Worm (Caenorhabditis elegans) whole organism, L4 larva: ENCODE measurements around the gene atz-1.
A peak's percentile ranks its signal among the peaks of the same experiment; 100 is the strongest.

Experiments
- D1046.2 ChIP-seq: fragments of 200-800 bp; sonication (Bioruptor generic); IDR thresholded peaks from 2 replicates; pipeline ENCODE4 v1.3.6; 2022; ENCODE audit warnings: missing genetic modification characterization, missing compliant biosample characterization
- F26F4.8 ChIP-seq: fragments of 200-800 bp; sonication (Bioruptor generic); conservative IDR thresholded peaks from 2 replicates; pipeline ENCODE4 v1.3.6; 2022; ENCODE audit warnings: missing genetic modification characterization, missing compliant biosample characterization
- R02D3.7 ChIP-seq: fragments of 150-350 bp; sonication (generic microtip); optimal IDR thresholded peaks from 3 replicates; lab custom pipeline; 2014; ENCODE audit warnings: missing biosample characterization, missing genetic modification characterization
- T20F7.1 ChIP-seq: fragments of 200-800 bp; sonication (Bioruptor generic); optimal IDR thresholded peaks from 2 replicates; lab custom pipeline; 2018; ENCODE audit warnings: mild to moderate bottlenecking, missing genetic modification characterization, missing compliant biosample characterization
- T26A8.4 ChIP-seq: fragments of 200-800 bp; sonication (Bioruptor generic); IDR thresholded peaks from 2 replicates; pipeline ENCODE4 v1.3.6; 2022; ENCODE audit warnings: missing genetic modification characterization, missing compliant biosample characterization
- Y48G9A.11 ChIP-seq: fragments of 200-800 bp; sonication (Bioruptor generic); IDR thresholded peaks from 2 replicates; pipeline ENCODE4 v1.3.6; 2022; ENCODE audit warnings: missing genetic modification reagents, missing genetic modification characterization, missing compliant biosample characterization
- ama-1 ChIP-seq: fragments of 150-350 bp; optimal IDR thresholded peaks from 2 replicates; lab custom pipeline; 2014; ENCODE audit warnings: inconsistent platforms, mixed read lengths
- arid-1 ChIP-seq: fragments of 200-800 bp; sonication (Bioruptor generic); conservative IDR thresholded peaks from 2 replicates; pipeline ENCODE4 v1.3.6; 2022; ENCODE audit warnings: missing genetic modification reagents, missing genetic modification characterization, missing compliant biosample characterization
- ceh-28 ChIP-seq: fragments of 150-350 bp; optimal IDR thresholded peaks from 2 replicates; lab custom pipeline; 2014; ENCODE audit warnings: missing biosample characterization, missing genetic modification reagents, missing genetic modification characterization
- ceh-44 ChIP-seq: fragments of 200-800 bp; sonication (Bioruptor generic); IDR thresholded peaks from 2 replicates; pipeline ENCODE4 v1.3.6; 2022; ENCODE audit warnings: missing genetic modification reagents, missing genetic modification characterization, missing compliant biosample characterization
- ctbp-1 ChIP-seq: fragments of 200-800 bp; sonication (Bioruptor generic); IDR thresholded peaks from 2 replicates; pipeline ENCODE4 v1.3.6; 2022; ENCODE audit warnings: missing genetic modification reagents, missing genetic modification characterization, missing compliant biosample characterization
- daf-16 ChIP-seq, 3 experiments: sonication (generic microtip); optimal IDR thresholded peaks; 2 replicates each; lab custom pipeline; 2016 to 2017; ENCODE audit warnings: missing genetic modification characterization in 3 of 3, missing genetic modification reagents in 3 of 3, mild to moderate bottlenecking in 2 of 3, missing compliant biosample characterization in 2 of 3, missing biosample characterization in 1 of 3, moderate library complexity in 1 of 3
- dmd-6 ChIP-seq: fragments of 200-800 bp; sonication (Bioruptor generic); IDR thresholded peaks from 2 replicates; pipeline ENCODE4 v1.3.6; 2022; ENCODE audit warnings: missing genetic modification reagents, missing genetic modification characterization, missing compliant biosample characterization
- dmd-9 ChIP-seq: fragments of 200-800 bp; sonication (Bioruptor generic); IDR thresholded peaks from 2 replicates; pipeline ENCODE4 v1.3.6; 2022; ENCODE audit warnings: missing genetic modification reagents, missing genetic modification characterization, missing compliant biosample characterization
- dpl-1 ChIP-seq: fragments of 150-350 bp; optimal IDR thresholded peaks from 2 replicates; lab custom pipeline; 2014; ENCODE audit warnings: missing biosample characterization, missing genetic modification reagents, missing genetic modification characterization
- egl-43 ChIP-seq: fragments of 200-800 bp; sonication (Bioruptor generic); IDR thresholded peaks from 2 replicates; pipeline ENCODE4 v1.3.6; 2022; ENCODE audit warnings: missing genetic modification reagents, missing genetic modification characterization, missing compliant biosample characterization
- fkh-10 ChIP-seq: fragments of 150-350 bp; optimal IDR thresholded peaks from 2 replicates; lab custom pipeline; 2014; ENCODE audit warnings: missing biosample characterization, missing genetic modification reagents, missing genetic modification characterization
- fos-1 ChIP-seq: fragments of 150-350 bp; optimal IDR thresholded peaks from 2 replicates; lab custom pipeline; 2014; ENCODE audit warnings: missing biosample characterization, missing genetic modification characterization
- gei-8 ChIP-seq: fragments of 200-800 bp; sonication (Bioruptor generic); optimal IDR thresholded peaks from 2 replicates; lab custom pipeline; 2018; ENCODE audit warnings: mild to moderate bottlenecking, missing genetic modification characterization, missing compliant biosample characterization
- hif-1 ChIP-seq, 2 experiments: sonication (generic microtip); optimal IDR thresholded peaks; 2 replicates each; lab custom pipeline; 2016 to 2017; ENCODE audit warnings: missing compliant biosample characterization in 2 of 2, missing genetic modification characterization in 2 of 2, missing genetic modification reagents in 2 of 2, missing genotype in 2 of 2, mild to moderate bottlenecking in 1 of 2
- hmg-1.1 ChIP-seq: fragments of 200-800 bp; sonication (Bioruptor generic); IDR thresholded peaks from 2 replicates; pipeline ENCODE4 v1.3.6; 2022; ENCODE audit warnings: missing genetic modification reagents, missing genetic modification characterization, missing compliant biosample characterization
- lin-13 ChIP-seq: fragments of 150-350 bp; optimal IDR thresholded peaks from 2 replicates; lab custom pipeline; 2014; ENCODE audit warnings: missing biosample characterization, missing genetic modification reagents, missing genetic modification characterization
- lin-15B ChIP-seq: fragments of 150-350 bp; sonication (generic microtip); optimal IDR thresholded peaks from 3 replicates; lab custom pipeline; 2014; ENCODE audit warnings: missing biosample characterization, missing genetic modification characterization
- lin-29 ChIP-seq: fragments of 200-800 bp; sonication (Bioruptor generic); IDR thresholded peaks from 2 replicates; pipeline ENCODE4 v1.3.6; 2022; ENCODE audit warnings: missing genetic modification reagents, missing genetic modification characterization, missing compliant biosample characterization
- lin-38 ChIP-seq: fragments of 200-800 bp; sonication (Bioruptor generic); IDR thresholded peaks from 2 replicates; pipeline ENCODE4 v1.3.6; 2022; ENCODE audit warnings: missing genetic modification reagents, missing genetic modification characterization, missing compliant biosample characterization
- lir-3 ChIP-seq: sonication (generic microtip); optimal IDR thresholded peaks from 2 replicates; lab custom pipeline; 2016; ENCODE audit warnings: mild to moderate bottlenecking, missing genetic modification characterization, missing compliant biosample characterization
- lsy-2 ChIP-seq, 2 experiments: fragments of 150-350 bp in 1 of 2; sonication (generic microtip) in 1 of 2; optimal IDR thresholded peaks; 2 replicates each; lab custom pipeline; 2014 to 2017; ENCODE audit warnings: missing biosample characterization in 2 of 2, missing genetic modification characterization in 2 of 2
- madf-5 ChIP-seq, 2 experiments: fragments of 200-800 bp; sonication (Bioruptor generic); IDR thresholded peaks; 2 replicates each; pipeline ENCODE4 v1.3.6; 2022; ENCODE audit warnings: missing compliant biosample characterization in 2 of 2, missing genetic modification characterization in 2 of 2
- mdl-1 ChIP-seq, 2 experiments: fragments of 150-350 bp in 1 of 2; sonication (generic microtip) in 1 of 2; optimal IDR thresholded peaks; 2 replicates each; lab custom pipeline; 2014 to 2017; ENCODE audit warnings: missing biosample characterization in 2 of 2, missing genetic modification characterization in 2 of 2
- mep-1 ChIP-seq: fragments of 150-350 bp; sonication (generic microtip); optimal IDR thresholded peaks from 3 replicates; lab custom pipeline; 2014; ENCODE audit warnings: missing biosample characterization, missing genetic modification characterization
- nhr-10 ChIP-seq: fragments of 150-350 bp; optimal IDR thresholded peaks from 2 replicates; lab custom pipeline; 2014; ENCODE audit warnings: missing biosample characterization, missing genetic modification characterization
- nhr-11 ChIP-seq: fragments of 150-350 bp; optimal IDR thresholded peaks from 2 replicates; lab custom pipeline; 2014; ENCODE audit warnings: missing biosample characterization, missing genetic modification characterization
- nhr-25 ChIP-seq: sonication (generic microtip); optimal IDR thresholded peaks from 2 replicates; lab custom pipeline; 2017; ENCODE audit warnings: missing genetic modification characterization, mild to moderate bottlenecking, missing compliant biosample characterization, antibody characterized with exemption, moderate library complexity, borderline replicate concordance; ENCODE audit not compliant: insufficient read depth
- nhr-41 ChIP-seq: fragments of 200-800 bp; sonication (Bioruptor generic); IDR thresholded peaks from 2 replicates; pipeline ENCODE4 v1.3.6; 2022; ENCODE audit warnings: missing genetic modification reagents, missing genetic modification characterization, missing compliant biosample characterization
- nhr-48 ChIP-seq: sonication (generic microtip); optimal IDR thresholded peaks from 2 replicates; lab custom pipeline; 2016; ENCODE audit warnings: mild to moderate bottlenecking, missing genetic modification characterization, missing compliant biosample characterization
- nhr-6 ChIP-seq: fragments of 150-350 bp; optimal IDR thresholded peaks from 2 replicates; lab custom pipeline; 2014; ENCODE audit warnings: missing biosample characterization, missing genetic modification characterization
- nhr-76 ChIP-seq: fragments of 150-350 bp; optimal IDR thresholded peaks from 2 replicates; lab custom pipeline; 2014; ENCODE audit warnings: missing biosample characterization, missing genetic modification characterization
- nhr-77 ChIP-seq: fragments of 150-350 bp; optimal IDR thresholded peaks from 2 replicates; lab custom pipeline; 2014; ENCODE audit warnings: missing biosample characterization, missing genetic modification characterization
- pha-4 ChIP-seq, 2 experiments: fragments of 150-350 bp in 1 of 2; fragments of 200-800 bp in 1 of 2; sonication (Bioruptor generic) in 1 of 2; IDR thresholded peaks in 1 of 2; optimal IDR thresholded peaks in 1 of 2; 2 replicates each; pipeline versions ENCODE4 v1.3.6 to Lab custom; 2014 to 2022; ENCODE audit warnings: missing genetic modification characterization in 2 of 2, missing genetic modification reagents in 2 of 2, missing biosample characterization in 1 of 2, missing compliant biosample characterization in 1 of 2
- php-3 ChIP-seq: fragments of 200-800 bp; sonication (Bioruptor generic); IDR thresholded peaks from 2 replicates; pipeline ENCODE4 v1.3.6; 2022; ENCODE audit warnings: missing genetic modification reagents, missing genetic modification characterization, missing compliant biosample characterization
- rbr-2 ChIP-seq: sonication (generic microtip); optimal IDR thresholded peaks from 2 replicates; lab custom pipeline; 2016; ENCODE audit warnings: missing genotype, missing genetic modification characterization, missing compliant biosample characterization
- sdz-12 ChIP-seq: fragments of 200-800 bp; sonication (Bioruptor generic); optimal IDR thresholded peaks from 2 replicates; lab custom pipeline; 2018; ENCODE audit warnings: mild to moderate bottlenecking, missing genetic modification characterization, missing compliant biosample characterization
- set-16 ChIP-seq: fragments of 200-800 bp; sonication (Bioruptor generic); IDR thresholded peaks from 2 replicates; pipeline ENCODE4 v1.3.6; 2022; ENCODE audit warnings: missing genetic modification reagents, missing genetic modification characterization, missing compliant biosample characterization
- snpc-4 ChIP-seq: fragments of 150-350 bp; optimal IDR thresholded peaks from 2 replicates; lab custom pipeline; 2014; ENCODE audit warnings: missing biosample characterization, missing genetic modification characterization
- spr-1 ChIP-seq: sonication (generic microtip); optimal IDR thresholded peaks from 2 replicates; lab custom pipeline; 2016; ENCODE audit warnings: mild to moderate bottlenecking, missing genetic modification characterization, missing compliant biosample characterization
- tag-97 ChIP-seq: fragments of 200-800 bp; sonication (Bioruptor generic); IDR thresholded peaks from 2 replicates; pipeline ENCODE4 v1.3.6; 2022; ENCODE audit warnings: missing genetic modification characterization, missing compliant biosample characterization
- tra-1 ChIP-seq: fragments of 200-800 bp; sonication (Bioruptor generic); IDR thresholded peaks from 2 replicates; pipeline ENCODE4 v1.3.6; 2022; ENCODE audit warnings: missing genetic modification reagents, missing genetic modification characterization, missing compliant biosample characterization
- unc-62 ChIP-seq, 3 experiments: fragments of 150-350 bp in 1 of 3; sonication (generic microtip); optimal IDR thresholded peaks in 2 of 3; peaks in 1 of 3; 1 replicate in 1 of 3; 2 replicates in 2 of 3; lab custom pipeline; 2014 to 2017; ENCODE audit warnings: missing biosample characterization in 3 of 3, missing genetic modification characterization in 3 of 3, missing genetic modification reagents in 3 of 3, missing genotype in 1 of 3
- ztf-11 ChIP-seq: fragments of 150-350 bp; optimal IDR thresholded peaks from 2 replicates; lab custom pipeline; 2014; ENCODE audit warnings: missing biosample characterization, missing genetic modification characterization

The atz-1 gene

ce11 chrIV:12361392-12362092, 14.4 kb downstream of the atz-1 start, which contains the start of the genes ccr-4 and ZC518.8 (continued):
- peak; percentile 8 for TF ChIP-seq lin-13
- TF ChIP-seq T20F7.1 = no peak
- TF ChIP-seq lin-15B (tag; lab: Kevin White, UChicago) = no peak
- no peak for TF ChIP-seq tag-97
- TF ChIP-seq R02D3.7 = no peak
- no peak for TF ChIP-seq ama-1 (lab: Kevin White, UChicago)
- no peak for TF ChIP-seq php-3
- no peak for TF ChIP-seq fos-1 (tag; lab: Kevin White, UChicago)
- no peak for TF ChIP-seq lir-3
- no peak for TF ChIP-seq ceh-28 (tag; lab: Kevin White, UChicago)
- no peak for TF ChIP-seq ztf-11
- no peak for TF ChIP-seq nhr-77 (tag; lab: Kevin White, UChicago)
- TF ChIP-seq rbr-2 (tag; lab: Kevin White, UChicago) = no peak
- TF ChIP-seq ctbp-1 = no peak
- no peak for TF ChIP-seq mep-1 (tag; lab: Kevin White, UChicago)
- no peak for TF ChIP-seq nhr-10 (tag; lab: Kevin White, UChicago)
- TF ChIP-seq nhr-11 (tag; lab: Kevin White, UChicago) = no peak
- TF ChIP-seq unc-62 (GFP tag; optimal IDR thresholded peaks at IDR 0.05 in 1 of 2; lab: Kevin White, UChicago) = peak in 1 of 2 experiments; percentile 92
- no peak for TF ChIP-seq unc-62 (tag; optimal IDR thresholded peaks at IDR 0.05; lab: Kevin White, UChicago)
- no peak for TF ChIP-seq arid-1 (GFP tag; lab: Robert Waterston, UW)
- no peak for TF ChIP-seq spr-1 (tag; lab: Kevin White, UChicago)
- no peak for TF ChIP-seq hif-1 (tag; optimal IDR thresholded peaks at IDR 0.05; lab: Kevin White, UChicago)
- TF ChIP-seq nhr-41 = no peak
- TF ChIP-seq madf-5 (GFP tag; IDR thresholded peaks at IDR 0.05; lab: Robert Waterston, UW) = no peak
- no peak for TF ChIP-seq lin-38 (GFP tag; lab: Robert Waterston, UW)
- no peak for TF ChIP-seq tra-1
- TF ChIP-seq Y48G9A.11 = no peak
- no peak for TF ChIP-seq set-16 (GFP tag; lab: Robert Waterston, UW)
- TF ChIP-seq gei-8 (GFP tag; lab: Kevin White, UChicago) = no peak
- TF ChIP-seq ceh-44 (GFP tag; lab: Robert Waterston, UW) = 0 out of 2 replicates have a peak, but pooled peaks have one; percentile 8
- TF ChIP-seq sdz-12 = no peak
- no peak for TF ChIP-seq dmd-9
- TF ChIP-seq snpc-4 (tag; lab: Kevin White, UChicago) = no peak
- TF ChIP-seq T26A8.4 (GFP tag; lab: Robert Waterston, UW) = no peak
- TF ChIP-seq mdl-1 (tag; optimal IDR thresholded peaks at IDR 0.05; lab: Kevin White, UChicago) = no peak
- TF ChIP-seq D1046.2 (GFP tag; lab: Robert Waterston, UW) = no peak
- no peak for TF ChIP-seq pha-4 (GFP tag; IDR thresholded peaks at IDR 0.05; lab: Robert Waterston, UW)
- no peak for TF ChIP-seq pha-4 (tag; optimal IDR thresholded peaks at IDR 0.05; lab: Kevin White, UChicago)
- no peak for TF ChIP-seq fkh-10 (GFP tag; lab: Kevin White, UChicago)
- no peak for TF ChIP-seq F26F4.8 (GFP tag; lab: Robert Waterston, UW)
- no peak for TF ChIP-seq lin-29 (GFP tag; lab: Robert Waterston, UW)
- TF ChIP-seq nhr-76 = no peak
- no peak for TF ChIP-seq daf-16 (GFP tag; optimal IDR thresholded peaks at IDR 0.05; lab: Kevin White, UChicago)
- peak; percentile 21 for TF ChIP-seq daf-16 (tag; optimal IDR thresholded peaks at IDR 0.05; lab: Kevin White, UChicago)
- TF ChIP-seq egl-43 (GFP tag; lab: Robert Waterston, UW) = no peak
- TF ChIP-seq nhr-25 (tag; lab: Kevin White, UChicago) = no peak
- no peak for TF ChIP-seq nhr-6 (tag; lab: Kevin White, UChicago)
- peak; percentile 59 for TF ChIP-seq hmg-1.1 (GFP tag; lab: Robert Waterston, UW)
- peak; percentile 25 to 89 for TF ChIP-seq lsy-2 (tag; optimal IDR thresholded peaks at IDR 0.05; lab: Kevin White, UChicago)
- TF ChIP-seq nhr-48 (tag; lab: Kevin White, UChicago) = no peak
- TF ChIP-seq dmd-6 (GFP tag; lab: Robert Waterston, UW) = peak; percentile 42
- TF ChIP-seq dpl-1 = no peak
